Fruit fly (Drosophila melanogaster): ENCODE data around the gene Vps16A.

DNA sequence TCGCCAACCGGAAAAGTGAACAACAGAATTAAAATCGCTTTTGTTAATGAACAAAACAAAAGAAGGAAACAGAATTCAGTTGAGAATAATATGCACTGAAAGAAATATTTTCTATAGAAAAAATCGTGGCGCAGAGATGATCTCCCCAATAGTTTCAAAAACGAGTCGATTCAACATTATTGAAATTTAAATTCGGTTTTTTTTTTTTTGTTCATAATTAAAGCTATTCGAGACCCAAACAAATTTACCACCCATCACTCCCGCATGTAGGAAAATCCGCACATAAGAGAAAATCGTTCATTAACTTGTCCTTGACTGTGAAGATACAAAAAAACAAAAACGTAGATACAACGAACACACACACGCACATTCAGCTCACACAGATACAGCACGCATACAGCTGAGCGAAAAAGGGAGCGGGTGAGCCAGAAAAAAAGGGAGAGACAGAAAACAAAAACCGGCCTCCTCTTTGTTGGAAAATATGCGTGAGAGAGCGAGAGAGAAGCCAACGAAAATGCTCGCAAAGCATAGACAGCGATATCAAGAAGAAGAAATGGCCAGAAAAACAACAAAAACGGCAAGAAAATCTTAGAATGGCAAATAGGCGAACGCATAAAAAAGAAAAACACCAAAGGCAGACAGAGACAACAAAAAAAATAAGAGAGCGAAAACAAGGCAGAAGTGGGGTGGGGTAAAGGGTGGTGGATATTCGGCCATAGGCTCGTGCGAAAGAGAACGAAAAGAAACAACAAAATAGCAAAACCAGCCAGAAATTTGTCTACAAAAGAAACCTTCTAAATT lies 46.6 kb upstream of the Vps16A start:
- TF ChIP-seq ttk (GFP tag; IDR thresholded peaks at IDR 0.05) (no peak), Dip3 (GFP tag; optimal IDR thresholded peaks at IDR 0.05) (peak; percentile 11), cas (GFP tag; IDR thresholded peaks at IDR 0.05) (no peak), CG2889 (GFP tag; IDR thresholded peaks at IDR 0.05) (no peak), sob (GFP tag; IDR thresholded peaks at IDR 0.05) (peak; percentile 47; the same call in 1 of the 2 replicates), YL-1 (GFP tag; optimal IDR thresholded peaks at IDR 0.05) (no peak), wek (GFP tag; optimal IDR thresholded peaks at IDR 0.05) (no peak), Gug (GFP tag; IDR thresholded peaks at IDR 0.05) (peak; percentile 32; the same call in 1 of the 4 replicates), CG6854 (GFP tag; optimal IDR thresholded peaks at IDR 0.05) (peak; percentile 15), disco-r (GFP tag; optimal IDR thresholded peaks at IDR 0.05) (no peak), CG30020 (tag; optimal IDR thresholded peaks at IDR 0.05) (no peak), Nf-YA (GFP tag; IDR thresholded peaks at IDR 0.05) (no peak), Bdp1 (GFP tag; optimal IDR thresholded peaks at IDR 0.05) (no peak), CG7556 (GFP tag; optimal IDR thresholded peaks at IDR 0.05) (peak; percentile 18)
